Worm (Caenorhabditis elegans): ENCODE results near the gene F13A2.9.

ce11 chrV:4339479-4339878, 47.8 kb downstream of the F13A2.9 start:
- TF ChIP-seq ZK546.5 (tag; optimal IDR thresholded peaks at IDR 0.05) = no peak
- no peak for TF ChIP-seq pqm-1 (tag; optimal IDR thresholded peaks at IDR 0.05)
- no peak for TF ChIP-seq nhr-28 (tag; optimal IDR thresholded peaks at IDR 0.05)

Data from whole organism, L3 larva.